Worm (Caenorhabditis elegans) whole organism, L3 larva: Measurements from ENCODE around the gene des-2.

ENCODE experiments used
- R02D3.7 ChIP-seq: fragments of 150-350 bp; optimal IDR thresholded peaks from 2 replicates; lab custom pipeline; 2014; ENCODE audit warnings: missing biosample characterization, missing genetic modification characterization
- ZK546.5 ChIP-seq: sonication (generic microtip); optimal IDR thresholded peaks from 2 replicates; lab custom pipeline; 2017; ENCODE audit warnings: missing biosample characterization, missing genetic modification characterization
- ceh-16 ChIP-seq: sonication (generic microtip); optimal IDR thresholded peaks from 2 replicates; lab custom pipeline; 2017; ENCODE audit warnings: missing biosample characterization, missing genetic modification characterization
- ceh-28 ChIP-seq: fragments of 150-350 bp; optimal IDR thresholded peaks from 2 replicates; lab custom pipeline; 2014; ENCODE audit warnings: missing biosample characterization, missing genetic modification reagents, missing genetic modification characterization
- ceh-82 ChIP-seq: fragments of 150-350 bp; optimal IDR thresholded peaks from 2 replicates; lab custom pipeline; 2014; ENCODE audit warnings: missing biosample characterization, missing genetic modification characterization
- ceh-9 ChIP-seq: sonication (generic microtip); optimal IDR thresholded peaks from 2 replicates; lab custom pipeline; 2018; ENCODE audit warnings: missing biosample characterization, missing genetic modification characterization
- daf-12 ChIP-seq: fragments of 150-350 bp; optimal IDR thresholded peaks from 2 replicates; lab custom pipeline; 2014; ENCODE audit warnings: missing biosample characterization, missing genetic modification reagents, missing genetic modification characterization
- egl-27 ChIP-seq: sonication (generic microtip); optimal IDR thresholded peaks from 4 replicates; lab custom pipeline; 2017; ENCODE audit warnings: missing biosample characterization, missing genetic modification reagents, missing genetic modification characterization
- egl-5 ChIP-seq: fragments of 150-350 bp; optimal IDR thresholded peaks from 2 replicates; lab custom pipeline; 2017; ENCODE audit warnings: missing biosample characterization, missing genetic modification reagents, missing genetic modification characterization, inconsistent platforms
- elt-2 ChIP-seq: sonication (generic microtip); optimal IDR thresholded peaks from 2 replicates; lab custom pipeline; 2016; ENCODE audit warnings: missing genetic modification reagents, mild to moderate bottlenecking, missing genetic modification characterization, missing compliant biosample characterization
- elt-3 ChIP-seq, 3 experiments: fragments of 150-350 bp in 1 of 3; sonication (generic microtip) in 2 of 3; optimal IDR thresholded peaks; 2 replicates in 2 of 3; 4 replicates in 1 of 3; lab custom pipeline; 2014 to 2017; ENCODE audit warnings: missing biosample characterization in 3 of 3, missing genetic modification characterization in 3 of 3
- eor-1 ChIP-seq, 2 experiments: fragments of 150-350 bp; optimal IDR thresholded peaks; 2 replicates each; lab custom pipeline; 2014 to 2018; ENCODE audit warnings: missing biosample characterization in 2 of 2, missing genetic modification characterization in 2 of 2
- fkh-10 ChIP-seq: sonication (generic microtip); optimal IDR thresholded peaks from 2 replicates; lab custom pipeline; 2017; ENCODE audit warnings: missing biosample characterization, missing genetic modification reagents, missing genetic modification characterization
- fkh-2 ChIP-seq: fragments of 150-350 bp; optimal IDR thresholded peaks from 2 replicates; lab custom pipeline; 2014; ENCODE audit warnings: missing biosample characterization, missing genetic modification reagents, missing genetic modification characterization
- hmg-11 ChIP-seq: sonication (generic microtip); optimal IDR thresholded peaks from 2 replicates; lab custom pipeline; 2016; ENCODE audit warnings: missing genetic modification characterization, missing compliant biosample characterization
- jun-1 ChIP-seq: fragments of 150-350 bp; optimal IDR thresholded peaks from 2 replicates; lab custom pipeline; 2014; ENCODE audit warnings: missing biosample characterization, missing genetic modification reagents, missing genetic modification characterization
- lin-15B ChIP-seq: fragments of 150-350 bp; optimal IDR thresholded peaks from 2 replicates; lab custom pipeline; 2014; ENCODE audit warnings: missing biosample characterization, missing genetic modification characterization
- lin-39 ChIP-seq: fragments of 150-350 bp; optimal IDR thresholded peaks from 2 replicates; lab custom pipeline; 2018; ENCODE audit warnings: missing biosample characterization, missing genetic modification reagents, missing genetic modification characterization
- lsy-12 ChIP-seq: sonication (generic microtip); optimal IDR thresholded peaks from 2 replicates; lab custom pipeline; 2016; ENCODE audit warnings: mild to moderate bottlenecking, missing genetic modification characterization, missing compliant biosample characterization
- mdl-1 ChIP-seq: fragments of 150-350 bp; optimal IDR thresholded peaks from 2 replicates; lab custom pipeline; 2014; ENCODE audit warnings: missing biosample characterization, missing genetic modification characterization
- mml-1 ChIP-seq: fragments of 150-350 bp; sonication (generic microtip); optimal IDR thresholded peaks from 3 replicates; lab custom pipeline; 2014; ENCODE audit warnings: missing biosample characterization, missing genetic modification characterization
- nfya-1 ChIP-seq: sonication (generic microtip); optimal IDR thresholded peaks from 2 replicates; lab custom pipeline; 2017; ENCODE audit warnings: missing genetic modification characterization, mild to moderate bottlenecking, missing compliant biosample characterization, antibody characterized with exemption, moderate library complexity; ENCODE audit not compliant: insufficient read depth
- nhr-11 ChIP-seq: fragments of 150-350 bp; optimal IDR thresholded peaks from 2 replicates; lab custom pipeline; 2014; ENCODE audit warnings: missing biosample characterization, missing genetic modification characterization
- nhr-23 ChIP-seq: fragments of 150-350 bp; optimal IDR thresholded peaks from 2 replicates; lab custom pipeline; 2014; ENCODE audit warnings: missing biosample characterization, missing genetic modification reagents, missing genetic modification characterization
- nhr-237 ChIP-seq: fragments of 150-350 bp; optimal IDR thresholded peaks from 2 replicates; lab custom pipeline; 2014; ENCODE audit warnings: missing biosample characterization, missing genetic modification characterization
- nhr-25 ChIP-seq: sonication (generic microtip); optimal IDR thresholded peaks from 2 replicates; lab custom pipeline; 2017; ENCODE audit warnings: missing biosample characterization, missing genetic modification characterization
- nhr-77 ChIP-seq: fragments of 150-350 bp; optimal IDR thresholded peaks from 2 replicates; lab custom pipeline; 2014; ENCODE audit warnings: missing biosample characterization, missing genetic modification characterization
- pha-4 ChIP-seq: fragments of 150-350 bp; optimal IDR thresholded peaks from 2 replicates; lab custom pipeline; 2014; ENCODE audit warnings: missing biosample characterization, missing genetic modification reagents, missing genetic modification characterization
- pqm-1 ChIP-seq: fragments of 150-350 bp; optimal IDR thresholded peaks from 2 replicates; lab custom pipeline; 2017; ENCODE audit warnings: missing biosample characterization, missing genetic modification characterization, inconsistent platforms
- sea-2 ChIP-seq: fragments of 150-350 bp; sonication (generic microtip); optimal IDR thresholded peaks from 4 replicates; lab custom pipeline; 2014; ENCODE audit warnings: missing biosample characterization, missing genetic modification reagents, missing genetic modification characterization
- skn-1 ChIP-seq: fragments of 150-350 bp; optimal IDR thresholded peaks from 2 replicates; lab custom pipeline; 2014; ENCODE audit warnings: missing biosample characterization, missing genetic modification characterization
- snpc-4 ChIP-seq: fragments of 150-350 bp; optimal IDR thresholded peaks from 2 replicates; lab custom pipeline; 2014; ENCODE audit warnings: missing biosample characterization, missing genetic modification characterization
- tbx-2 ChIP-seq: sonication (generic microtip); optimal IDR thresholded peaks from 2 replicates; lab custom pipeline; 2016; ENCODE audit warnings: mild to moderate bottlenecking, missing genetic modification characterization, missing compliant biosample characterization
- unc-39 ChIP-seq: sonication (generic microtip); optimal IDR thresholded peaks from 4 replicates; lab custom pipeline; 2017; ENCODE audit warnings: missing biosample characterization, missing genetic modification characterization
- unc-62 ChIP-seq: fragments of 150-350 bp; sonication (generic microtip); optimal IDR thresholded peaks from 4 replicates; lab custom pipeline; 2014; ENCODE audit warnings: missing biosample characterization, missing genetic modification reagents, missing genetic modification characterization
- zag-1 ChIP-seq: fragments of 150-350 bp; optimal IDR thresholded peaks from 2 replicates; lab custom pipeline; 2014; ENCODE audit warnings: missing biosample characterization, missing genetic modification characterization
- ztf-11 ChIP-seq: fragments of 150-350 bp; optimal IDR thresholded peaks from 2 replicates; lab custom pipeline; 2014; ENCODE audit warnings: missing biosample characterization, missing genetic modification characterization

The des-2 gene

ce11 chrV:11375150-11375792 is 46.2 kb downstream of the des-2 start, which contains the start of gene cnb-1:
cnb-1 (plus strand) TSS chrV:11375742.
- peak; percentile 18 for TF ChIP-seq fkh-10 (GFP tag; lab: Kevin White, UChicago)
- TF ChIP-seq elt-2 (tag; lab: Kevin White, UChicago): peak; percentile 45
- peak; percentile 8 for TF ChIP-seq egl-5 (tag; lab: Kevin White, UChicago)
- TF ChIP-seq ceh-28 (tag; lab: Kevin White, UChicago): peak; percentile 77
- TF ChIP-seq tbx-2 (tag; lab: Kevin White, UChicago): peak; percentile 52
- peak; percentile 23 for TF ChIP-seq jun-1 (tag; lab: Kevin White, UChicago)
- TF ChIP-seq pha-4 (tag; lab: Kevin White, UChicago): peak; percentile 49
- peak; percentile 77 for TF ChIP-seq nfya-1 (tag; lab: Kevin White, UChicago)
- peak; percentile 96 for TF ChIP-seq hmg-11 (tag; lab: Kevin White, UChicago)
- peak; percentile 51 for TF ChIP-seq skn-1 (tag; lab: Kevin White, UChicago)
- TF ChIP-seq R02D3.7: no peak
- peak; percentile 28 for TF ChIP-seq pqm-1 (tag; lab: Kevin White, UChicago)
- no peak for TF ChIP-seq sea-2
- TF ChIP-seq zag-1 (tag; lab: Kevin White, UChicago): no peak
- peak; percentile 11 for TF ChIP-seq lin-15B
- TF ChIP-seq nhr-25 (tag; lab: Kevin White, UChicago): no peak
- peak; percentile 79 for TF ChIP-seq lin-39 (tag; lab: Kevin White, UChicago)
- TF ChIP-seq ceh-9: no peak

ce11 chrV:11373918-11374317 is 47.6 kb downstream of the des-2 start:
- no peak for TF ChIP-seq ceh-82 (tag; lab: Kevin White, UChicago)
- no peak for TF ChIP-seq tbx-2 (tag; lab: Kevin White, UChicago)
- no peak for TF ChIP-seq nhr-25 (tag; lab: Kevin White, UChicago)
- no peak for TF ChIP-seq ceh-16 (tag; lab: Kevin White, UChicago)
- TF ChIP-seq ztf-11 (tag; lab: Kevin White, UChicago): no peak
- no peak for TF ChIP-seq R02D3.7
- TF ChIP-seq mdl-1 (tag; lab: Kevin White, UChicago): no peak
- no peak for TF ChIP-seq nhr-11
- TF ChIP-seq lin-39 (tag; lab: Kevin White, UChicago): no peak
- TF ChIP-seq nhr-237 (tag; lab: Kevin White, UChicago): no peak
- no peak for TF ChIP-seq ZK546.5 (tag; lab: Kevin White, UChicago)
- no peak for TF ChIP-seq pha-4 (tag; lab: Kevin White, UChicago)
- no peak for TF ChIP-seq egl-27 (tag; lab: Kevin White, UChicago)
- no peak for TF ChIP-seq egl-5 (tag; lab: Kevin White, UChicago)
- no peak for TF ChIP-seq unc-39 (tag; lab: Kevin White, UChicago)
- TF ChIP-seq daf-12: no peak
- TF ChIP-seq nhr-23: no peak
- TF ChIP-seq elt-3 (tag; optimal IDR thresholded peaks at IDR 0.05; lab: Kevin White, UChicago): no peak
- no peak for TF ChIP-seq lsy-12 (tag; lab: Kevin White, UChicago)

ce11 chrV:11372284-11372878 is 49.1 kb downstream of the des-2 start:
- no peak for TF ChIP-seq mdl-1 (tag; lab: Kevin White, UChicago)
- TF ChIP-seq snpc-4 (tag; lab: Kevin White, UChicago): no peak
- TF ChIP-seq nhr-77 (tag; lab: Kevin White, UChicago): no peak
- no peak for TF ChIP-seq eor-1 (tag; optimal IDR thresholded peaks at IDR 0.05; lab: Kevin White, UChicago)
- TF ChIP-seq nhr-237 (tag; lab: Kevin White, UChicago): no peak
- no peak for TF ChIP-seq fkh-2 (tag; lab: Kevin White, UChicago)
- TF ChIP-seq mml-1: no peak
- no peak for TF ChIP-seq elt-2 (tag; lab: Kevin White, UChicago)
- TF ChIP-seq jun-1 (tag; lab: Kevin White, UChicago): no peak
- no peak for TF ChIP-seq ceh-28 (tag; lab: Kevin White, UChicago)
- no peak for TF ChIP-seq unc-62 (GFP tag; lab: Kevin White, UChicago)
- TF ChIP-seq daf-12: no peak
